Fruit fly (Drosophila melanogaster) whole organism, wandering third instar larva: ENCODE measurements around the gene in.

Source experiments
- HLH106 ChIP-seq: fragments of 200-800 bp; optimal IDR thresholded peaks from 3 replicates; lab custom pipeline; 2019; ENCODE audit warnings: missing biosample characterization, mild to moderate bottlenecking, missing genetic modification characterization, moderate library complexity
- Hr78 ChIP-seq: fragments of >200 bp; optimal IDR thresholded peaks from 2 replicates; lab custom pipeline; 2017; ENCODE audit warnings: missing biosample characterization, missing genetic modification characterization
- Mio ChIP-seq: sonication (Bioruptor generic); optimal IDR thresholded peaks from 2 replicates; lab custom pipeline; 2016; ENCODE audit warnings: missing biosample characterization, missing genetic modification characterization
- Myc ChIP-seq: fragments of >200 bp; optimal IDR thresholded peaks from 2 replicates; lab custom pipeline; 2017
- OdsH ChIP-seq: fragments of 200-800 bp; sonication (Bioruptor generic); optimal IDR thresholded peaks from 2 replicates; lab custom pipeline; 2016; ENCODE audit warnings: missing biosample characterization, mild to moderate bottlenecking, missing genetic modification characterization
- Sp1 ChIP-seq: fragments of 200-800 bp; sonication (Bioruptor generic); optimal IDR thresholded peaks from 3 replicates; lab custom pipeline; 2019; ENCODE audit warnings: missing biosample characterization, mild to moderate bottlenecking, missing genetic modification characterization, moderate library complexity
- br ChIP-seq: fragments of 200-800 bp; sonication (Bioruptor generic); optimal IDR thresholded peaks from 2 replicates; lab custom pipeline; 2016; ENCODE audit warnings: missing biosample characterization, missing genetic modification characterization
- fru ChIP-seq: fragments of 200-800 bp; sonication (Bioruptor generic); optimal IDR thresholded peaks from 3 replicates; lab custom pipeline; 2016; ENCODE audit warnings: missing biosample characterization, mild to moderate bottlenecking, missing genetic modification characterization
- lola ChIP-seq: fragments of >200 bp; optimal IDR thresholded peaks from 2 replicates; lab custom pipeline; 2017; ENCODE audit warnings: missing biosample characterization, missing genetic modification characterization
- pan ChIP-seq: fragments of >200 bp; optimal IDR thresholded peaks from 2 replicates; lab custom pipeline; 2017
- psq ChIP-seq: fragments of 200-800 bp; sonication (Bioruptor generic); optimal IDR thresholded peaks from 3 replicates; lab custom pipeline; 2017; ENCODE audit warnings: missing biosample characterization, mild to moderate bottlenecking, missing genetic modification characterization, moderate library complexity

DNA sequence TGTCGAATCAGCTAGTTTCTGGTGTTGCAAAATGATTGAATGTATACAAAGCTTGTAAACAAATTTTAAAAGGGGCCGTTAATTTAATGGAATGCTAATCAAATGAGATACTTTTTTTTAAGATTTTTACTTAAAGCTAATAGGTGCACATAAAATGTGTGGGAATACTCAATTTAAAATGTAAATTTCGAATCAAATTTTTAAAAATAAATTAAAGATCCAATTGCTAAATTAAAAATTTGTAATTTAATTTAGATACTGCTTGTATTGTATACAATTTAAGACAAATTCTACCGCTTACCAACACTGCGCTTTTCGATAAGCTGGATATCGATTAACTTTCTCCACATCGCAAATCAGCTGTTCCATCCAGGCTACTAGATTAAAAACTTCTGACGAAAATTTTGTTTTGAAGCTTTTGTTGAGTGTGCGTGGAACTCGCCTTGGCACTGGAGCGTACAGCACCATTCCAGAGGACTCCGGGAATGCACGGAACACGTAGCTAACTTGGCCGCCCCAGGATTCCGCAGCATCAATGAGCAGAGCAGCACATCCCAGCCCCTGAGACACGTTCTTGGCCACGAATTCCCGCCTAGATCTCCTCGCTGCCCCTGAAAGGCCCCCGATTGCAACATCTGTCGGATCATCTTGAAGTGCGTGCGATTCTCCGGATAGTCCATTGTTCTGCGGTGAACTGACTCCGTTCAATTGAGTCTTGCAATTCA, 17.2 kb downstream of the in start, which contains the start of the genes CG5498 and fbl:
- no peak for TF ChIP-seq pan (lab: Kevin White, UChicago)
- TF ChIP-seq fru (GFP tag; lab: Kevin White, UChicago), result peak; percentile 81
- TF ChIP-seq br (GFP tag; lab: Kevin White, UChicago), result peak; percentile 81
- no peak for TF ChIP-seq Hr78 (GFP tag; lab: Kevin White, UChicago)
- TF ChIP-seq Mio, result no peak
- TF ChIP-seq HLH106 (tag; lab: Kevin White, UChicago), result peak; percentile 79
- peak; percentile 77 for TF ChIP-seq psq (GFP tag; lab: Kevin White, UChicago)
- TF ChIP-seq Myc (lab: Kevin White, UChicago), result no peak
- peak; percentile 78 for TF ChIP-seq Sp1 (GFP tag; lab: Kevin White, UChicago)
- peak; percentile 85 for TF ChIP-seq OdsH
- no peak for TF ChIP-seq lola (GFP tag; lab: Kevin White, UChicago)
